Worm (Caenorhabditis elegans) whole organism, L4 larva: Measurements from ENCODE around the gene C55A6.1.
A peak's percentile ranks its signal among the peaks of the same experiment; 100 is the strongest.

Source experiments
- T26A8.4 ChIP-seq: fragments of 200-800 bp; sonication (Bioruptor generic); IDR thresholded peaks from 2 replicates; pipeline ENCODE4 v1.3.6; 2022; ENCODE audit warnings: missing genetic modification characterization, missing compliant biosample characterization
- hif-1 ChIP-seq, 2 experiments: sonication (generic microtip); optimal IDR thresholded peaks; 2 replicates each; lab custom pipeline; 2016 to 2017; ENCODE audit warnings: missing compliant biosample characterization in 2 of 2, missing genetic modification characterization in 2 of 2, missing genetic modification reagents in 2 of 2, missing genotype in 2 of 2, mild to moderate bottlenecking in 1 of 2
- mep-1 ChIP-seq: fragments of 150-350 bp; sonication (generic microtip); optimal IDR thresholded peaks from 3 replicates; lab custom pipeline; 2014; ENCODE audit warnings: missing biosample characterization, missing genetic modification characterization
- snpc-4 ChIP-seq: fragments of 150-350 bp; optimal IDR thresholded peaks from 2 replicates; lab custom pipeline; 2014; ENCODE audit warnings: missing biosample characterization, missing genetic modification characterization

DNA sequence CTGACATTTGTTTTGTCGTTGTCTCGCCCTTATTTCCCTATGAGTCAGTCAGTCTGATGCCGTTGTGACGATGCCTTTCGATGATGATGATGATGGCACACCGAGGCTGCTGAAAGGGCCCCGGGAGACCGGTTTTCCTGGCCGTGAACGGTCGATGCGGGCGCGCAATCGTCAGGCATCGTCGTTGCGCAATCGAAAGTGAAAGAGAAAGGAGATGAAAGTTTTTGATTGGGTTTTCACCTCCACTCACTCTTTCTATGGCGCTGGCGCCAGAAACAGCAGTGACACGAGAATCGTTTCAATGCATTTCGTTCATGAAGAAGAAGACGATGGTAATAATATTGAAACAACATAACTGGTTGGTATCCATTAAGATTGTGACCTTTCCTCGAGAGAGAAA is 28.2 kb upstream of the C55A6.1 start:
- TF ChIP-seq snpc-4 (tag; lab: Kevin White, UChicago) (no peak), mep-1 (tag; lab: Kevin White, UChicago) (peak; percentile 25), T26A8.4 (0 out of 2 replicates have a peak, but pooled peaks have one; percentile 33), hif-1 (tag; optimal IDR thresholded peaks at IDR 0.05; lab: Kevin White, UChicago) (no peak)
